Worm (Caenorhabditis elegans) whole organism, young adult: ENCODE data around the gene zipt-7.1.

Source experiments
- B0035.1 ChIP-seq: sonication (generic microtip); optimal IDR thresholded peaks from 2 replicates; lab custom pipeline; 2016; ENCODE audit warnings: missing genetic modification characterization, mild to moderate bottlenecking, missing compliant biosample characterization, missing genotype, missing genetic modification reagents
- C06A6.2 ChIP-seq: fragments of 200-800 bp; sonication (Bioruptor generic); conservative IDR thresholded peaks from 2 replicates; pipeline ENCODE4 v1.3.6; 2022; ENCODE audit warnings: missing genetic modification characterization, missing compliant biosample characterization
- D2030.7 ChIP-seq: fragments of 200-800 bp; sonication (Bioruptor generic); IDR thresholded peaks from 2 replicates; pipeline ENCODE4 v1.3.6; 2022; ENCODE audit warnings: missing genetic modification reagents, missing genetic modification characterization, missing compliant biosample characterization
- F22D6.2 ChIP-seq: sonication (generic microtip); optimal IDR thresholded peaks from 2 replicates; lab custom pipeline; 2016; ENCODE audit warnings: mild to moderate bottlenecking, missing genetic modification characterization, missing compliant biosample characterization
- F23B12.7 ChIP-seq: sonication (generic microtip); optimal IDR thresholded peaks from 2 replicates; lab custom pipeline; 2017; ENCODE audit warnings: missing genetic modification characterization, mild to moderate bottlenecking, missing compliant biosample characterization, antibody characterized with exemption, moderate library complexity; ENCODE audit not compliant: insufficient read depth
- F49E8.2 ChIP-seq: sonication (generic microtip); optimal IDR thresholded peaks from 3 replicates; lab custom pipeline; 2017; ENCODE audit warnings: missing genetic modification characterization, mild to moderate bottlenecking, missing compliant biosample characterization, antibody characterized with exemption, moderate library complexity; ENCODE audit not compliant: insufficient read depth
- F57A8.1 ChIP-seq: fragments of 200-800 bp; sonication (Bioruptor generic); optimal IDR thresholded peaks from 2 replicates; lab custom pipeline; 2018; ENCODE audit warnings: mild to moderate bottlenecking, missing genetic modification characterization, moderate library complexity, missing compliant biosample characterization
- K12H6.12 ChIP-seq: fragments of 200-800 bp; sonication (Bioruptor generic); optimal IDR thresholded peaks from 2 replicates; lab custom pipeline; 2018; ENCODE audit warnings: mild to moderate bottlenecking, missing genetic modification characterization, missing compliant biosample characterization
- T07F8.4 ChIP-seq: sonication (generic microtip); optimal IDR thresholded peaks from 2 replicates; lab custom pipeline; 2016; ENCODE audit warnings: mild to moderate bottlenecking, missing genetic modification characterization, moderate library complexity, missing compliant biosample characterization
- Y67H2A.10 ChIP-seq: fragments of 200-800 bp; sonication (Bioruptor generic); conservative IDR thresholded peaks from 2 replicates; pipeline ENCODE4 v1.3.6; 2022; ENCODE audit warnings: missing genetic modification reagents, missing genetic modification characterization, missing compliant biosample characterization
- Y79H2A.3 ChIP-seq: fragments of 200-800 bp; sonication (Bioruptor generic); conservative IDR thresholded peaks from 2 replicates; pipeline ENCODE4 v1.3.6; 2022; ENCODE audit warnings: missing genetic modification reagents, missing genetic modification characterization, missing compliant biosample characterization
- Y95B8A.8 ChIP-seq: fragments of 200-800 bp; sonication (Bioruptor generic); IDR thresholded peaks from 2 replicates; pipeline ENCODE4 v1.3.6; 2022; ENCODE audit warnings: missing genetic modification reagents, missing genetic modification characterization, missing compliant biosample characterization
- ZK185.1 ChIP-seq: sonication (generic microtip); optimal IDR thresholded peaks from 2 replicates; lab custom pipeline; 2016; ENCODE audit warnings: mild to moderate bottlenecking, missing genetic modification characterization, missing compliant biosample characterization; ENCODE audit not compliant: poor library complexity, severe bottlenecking
- ama-1 ChIP-seq, 3 experiments: fragments of 150-350 bp in 1 of 3; sonication (generic microtip) in 2 of 3; optimal IDR thresholded peaks; 2 replicates each; lab custom pipeline; 2014 to 2018; ENCODE audit warnings: missing biosample characterization in 2 of 3, missing genetic modification characterization in 2 of 3, missing genetic modification reagents in 2 of 3
- aptf-3 ChIP-seq: fragments of 200-800 bp; sonication (Bioruptor generic); IDR thresholded peaks from 2 replicates; pipeline ENCODE4 v1.3.6; 2022; ENCODE audit warnings: missing genetic modification characterization, missing compliant biosample characterization
- attf-3 ChIP-seq: fragments of 200-800 bp; sonication (Bioruptor generic); conservative IDR thresholded peaks from 2 replicates; pipeline ENCODE4 v1.3.6; 2022; ENCODE audit warnings: missing genetic modification reagents, missing genetic modification characterization, missing compliant biosample characterization
- dpl-1 ChIP-seq: fragments of 150-350 bp; optimal IDR thresholded peaks from 2 replicates; lab custom pipeline; 2014; ENCODE audit warnings: missing biosample characterization, missing genetic modification reagents, missing genetic modification characterization
- efl-1 ChIP-seq: fragments of 150-350 bp; optimal IDR thresholded peaks from 2 replicates; lab custom pipeline; 2014; ENCODE audit warnings: missing biosample characterization, missing genetic modification reagents, missing genetic modification characterization
- fkh-3 ChIP-seq: sonication (generic microtip); optimal IDR thresholded peaks from 2 replicates; lab custom pipeline; 2016; ENCODE audit warnings: mild to moderate bottlenecking, missing genetic modification characterization, missing compliant biosample characterization
- gei-17 ChIP-seq: fragments of 200-800 bp; sonication (Bioruptor generic); optimal IDR thresholded peaks from 2 replicates; lab custom pipeline; 2018; ENCODE audit warnings: mild to moderate bottlenecking, missing genetic modification characterization, missing compliant biosample characterization
- hmg-1.2 ChIP-seq: fragments of 200-800 bp; sonication (Bioruptor generic); IDR thresholded peaks from 2 replicates; pipeline ENCODE4 v1.3.6; 2022; ENCODE audit warnings: missing genetic modification reagents, missing genetic modification characterization, missing compliant biosample characterization
- hmg-20 ChIP-seq: fragments of 200-800 bp; sonication (Bioruptor generic); IDR thresholded peaks from 2 replicates; pipeline ENCODE4 v1.3.6; 2022; ENCODE audit warnings: missing genetic modification reagents, missing genetic modification characterization, missing compliant biosample characterization
- let-607 ChIP-seq, 2 experiments: fragments of 200-800 bp in 1 of 2; sonication (Bioruptor generic) in 1 of 2; sonication (generic microtip) in 1 of 2; optimal IDR thresholded peaks; 2 replicates each; lab custom pipeline; 2016 to 2018; ENCODE audit warnings: mild to moderate bottlenecking in 2 of 2, missing compliant biosample characterization in 2 of 2, missing genetic modification characterization in 2 of 2, moderate library complexity in 2 of 2, missing genotype in 1 of 2
- lsy-27 ChIP-seq: sonication (generic microtip); optimal IDR thresholded peaks from 2 replicates; lab custom pipeline; 2017; ENCODE audit warnings: missing genetic modification characterization, mild to moderate bottlenecking, missing compliant biosample characterization, antibody characterized with exemption, missing genotype, borderline replicate concordance; ENCODE audit not compliant: insufficient read depth
- madf-3 ChIP-seq: fragments of 200-800 bp; sonication (Bioruptor generic); IDR thresholded peaks from 2 replicates; pipeline ENCODE4 v1.3.6; 2022; ENCODE audit warnings: missing genetic modification reagents, missing genetic modification characterization, missing compliant biosample characterization
- madf-8 ChIP-seq: fragments of 200-800 bp; sonication (Bioruptor generic); conservative IDR thresholded peaks from 2 replicates; pipeline ENCODE4 v1.3.6; 2022; ENCODE audit warnings: missing genetic modification reagents, missing genetic modification characterization, missing compliant biosample characterization
- mcd-1 ChIP-seq: fragments of 200-800 bp; sonication (Bioruptor generic); IDR thresholded peaks from 2 replicates; pipeline ENCODE4 v1.3.6; 2022; ENCODE audit warnings: missing genetic modification reagents, missing genetic modification characterization, missing compliant biosample characterization
- mes-4 ChIP-seq: sonication (generic microtip); optimal IDR thresholded peaks from 2 replicates; lab custom pipeline; 2016; ENCODE audit warnings: missing genotype, missing genetic modification characterization, missing compliant biosample characterization
- nfya-1 ChIP-seq: sonication (generic microtip); optimal IDR thresholded peaks from 2 replicates; lab custom pipeline; 2017; ENCODE audit warnings: antibody characterized with exemption, missing compliant biosample characterization, missing genetic modification characterization, borderline replicate concordance; ENCODE audit not compliant: insufficient read depth
- nfyb-1 ChIP-seq: fragments of 200-800 bp; sonication (Bioruptor generic); IDR thresholded peaks from 2 replicates; pipeline ENCODE4 v1.3.6; 2022; ENCODE audit warnings: missing genetic modification reagents, missing genetic modification characterization, missing compliant biosample characterization
- nhr-80 ChIP-seq: sonication (generic microtip); optimal IDR thresholded peaks from 2 replicates; lab custom pipeline; 2016; ENCODE audit warnings: missing genetic modification characterization, missing compliant biosample characterization
- snpc-4 ChIP-seq, 5 experiments: fragments of 150-350 bp in 1 of 5; sonication (generic microtip) in 4 of 5; optimal IDR thresholded peaks; 2 replicates each; lab custom pipeline; 2014 to 2018; ENCODE audit warnings: missing genetic modification characterization in 5 of 5, missing biosample characterization in 3 of 5, antibody characterized with exemption in 2 of 5, mild to moderate bottlenecking in 2 of 5, missing compliant biosample characterization in 2 of 5, missing genotype in 2 of 5, moderate library complexity in 2 of 5, missing genetic modification reagents in 1 of 5
- somi-1 ChIP-seq: fragments of 200-800 bp; sonication (Bioruptor generic); optimal IDR thresholded peaks from 2 replicates; lab custom pipeline; 2018; ENCODE audit warnings: mild to moderate bottlenecking, missing genetic modification characterization, missing compliant biosample characterization
- sptf-2 ChIP-seq: fragments of 200-800 bp; sonication (Bioruptor generic); optimal IDR thresholded peaks from 2 replicates; lab custom pipeline; 2018; ENCODE audit warnings: mild to moderate bottlenecking, missing genetic modification characterization, missing compliant biosample characterization
- tbx-9 ChIP-seq: sonication (generic microtip); optimal IDR thresholded peaks from 2 replicates; lab custom pipeline; 2016; ENCODE audit warnings: borderline replicate concordance, missing genetic modification characterization, inconsistent platforms, missing compliant biosample characterization
- tlf-1 ChIP-seq: fragments of 200-800 bp; sonication (Bioruptor generic); optimal IDR thresholded peaks from 2 replicates; lab custom pipeline; 2018; ENCODE audit warnings: mild to moderate bottlenecking, missing genetic modification characterization, missing compliant biosample characterization
- zim-3 ChIP-seq: sonication (generic microtip); optimal IDR thresholded peaks from 2 replicates; lab custom pipeline; 2017; ENCODE audit warnings: mild to moderate bottlenecking, missing genetic modification characterization, moderate library complexity, missing compliant biosample characterization
- ztf-18 ChIP-seq: sonication (generic microtip); optimal IDR thresholded peaks from 2 replicates; lab custom pipeline; 2016; ENCODE audit warnings: missing genotype, mild to moderate bottlenecking, missing genetic modification characterization, missing compliant biosample characterization
- ztf-26 ChIP-seq: sonication (generic microtip); optimal IDR thresholded peaks from 2 replicates; lab custom pipeline; 2017; ENCODE audit warnings: missing genetic modification characterization, missing compliant biosample characterization

The zipt-7.1 gene

DNA sequence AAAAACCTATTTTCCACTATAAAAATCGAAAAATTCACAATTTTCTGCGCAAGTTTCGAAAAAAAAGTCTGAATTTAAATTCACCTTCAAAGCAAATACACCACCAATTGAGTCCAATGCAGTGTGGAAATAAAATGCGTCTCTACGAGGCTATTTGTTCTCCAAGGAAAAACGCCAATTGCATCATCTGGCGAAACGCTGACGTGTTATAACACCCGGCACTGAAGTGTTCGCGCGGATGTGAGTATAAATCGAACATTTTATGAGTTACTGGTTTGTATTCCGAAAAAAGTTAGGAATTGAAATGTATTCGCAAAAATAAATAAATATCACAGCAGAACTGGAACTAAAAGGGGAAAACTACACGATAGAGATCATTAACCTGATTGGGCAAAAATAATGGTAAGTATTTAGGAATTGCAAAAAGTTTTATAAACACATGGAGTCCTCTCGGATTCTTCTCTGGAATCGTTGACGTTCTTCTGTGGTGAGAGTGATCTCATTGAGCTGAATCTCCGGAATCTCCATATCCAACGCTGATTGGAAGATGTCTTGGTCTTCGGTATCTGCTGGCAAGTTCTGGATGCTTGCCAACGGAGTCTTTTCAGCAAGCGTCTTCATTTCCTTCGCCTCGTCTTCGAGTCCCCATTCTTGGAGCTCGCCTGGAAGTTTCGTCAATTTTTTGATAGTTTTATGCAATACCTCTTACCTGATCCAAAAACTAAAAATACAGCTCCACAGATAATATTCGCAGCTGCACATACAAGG lies at the start of gene zipt-7.1:
Gene zipt-7.1 (minus strand): TSS at position 232 of the 768 bp plus-strand sequence.
- TF ChIP-seq aptf-3 (GFP tag; lab: Robert Waterston, UW): no peak; the same call in 1 of the 2 replicates
- TF ChIP-seq nfyb-1 (GFP tag; lab: Robert Waterston, UW): 0 out of 2 replicates have a peak, but pooled peaks have one; percentile 28
- 0 out of 2 replicates have a peak, but pooled peaks have one; percentile 62 for TF ChIP-seq madf-3

DNA sequence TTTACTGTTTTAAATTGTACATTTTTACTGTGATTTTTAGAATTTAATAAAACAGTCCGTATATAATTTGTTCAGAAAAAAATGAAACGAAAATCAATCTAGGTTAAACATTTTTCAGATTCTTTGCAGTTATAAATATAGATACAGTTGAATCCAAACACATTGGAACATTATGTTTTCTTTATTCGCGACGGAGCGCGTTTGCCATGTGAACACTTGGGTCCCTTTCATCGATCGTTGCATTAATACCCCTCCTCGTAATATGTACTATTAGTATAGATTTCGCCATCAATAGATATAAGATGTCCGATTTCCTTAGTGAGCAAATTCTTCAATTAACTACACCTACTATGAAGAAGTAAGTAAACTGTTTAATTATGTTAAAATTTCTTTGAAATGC lies 47.1 kb upstream of the zipt-7.1 start, which contains the start of gene C49C3.8:
Gene C49C3.8 (plus strand): TSS at position 173 of the 400 bp plus-strand sequence.
- no peak for TF ChIP-seq Y79H2A.3 (GFP tag; lab: Robert Waterston, UW)
- no peak for TF ChIP-seq let-607 (tag; optimal IDR thresholded peaks at IDR 0.05; lab: Kevin White, UChicago)
- no peak for TF ChIP-seq hmg-1.2
- no peak for TF ChIP-seq C06A6.2 (GFP tag; lab: Robert Waterston, UW)
- TF ChIP-seq F22D6.2 (tag; lab: Kevin White, UChicago): no peak
- TF ChIP-seq F57A8.1 (GFP tag; lab: Kevin White, UChicago): no peak
- no peak for TF ChIP-seq Y95B8A.8 (GFP tag; lab: Robert Waterston, UW)

DNA sequence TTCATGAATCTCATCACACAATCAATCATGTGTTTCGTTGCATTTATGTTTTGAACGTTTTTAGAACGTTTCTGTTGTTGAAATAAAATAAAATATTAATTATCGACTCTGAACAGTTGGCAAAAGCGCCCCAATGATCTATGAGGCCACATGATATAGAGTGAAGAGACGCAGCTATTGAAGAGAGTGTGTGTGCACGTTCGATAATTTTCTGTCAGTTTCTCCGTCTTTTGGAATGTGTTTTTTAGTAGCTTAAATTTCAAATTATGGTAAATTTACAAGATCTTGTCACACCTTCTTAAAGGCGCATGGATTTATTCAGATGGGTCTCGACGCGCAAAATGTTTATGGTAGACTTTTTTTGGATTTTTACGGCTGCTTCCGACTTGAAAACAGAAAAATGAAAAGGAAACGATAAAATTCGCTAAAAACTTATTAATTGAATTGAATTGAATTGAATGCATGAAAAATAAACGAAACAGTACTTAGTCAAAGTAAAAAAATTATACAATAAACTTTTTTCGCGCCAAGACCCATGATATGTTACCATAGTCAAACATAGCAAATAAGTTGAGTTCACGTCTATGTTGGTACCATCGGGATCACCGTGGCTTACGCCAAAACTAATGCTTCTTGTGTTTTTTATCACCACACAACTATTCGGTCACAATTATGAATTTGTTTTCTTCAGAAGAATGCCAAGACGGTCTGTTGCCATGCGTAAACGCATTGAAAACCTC lies 45.8 kb upstream of the zipt-7.1 start, which contains the start of gene C49C3.15:
Gene C49C3.15 (plus strand): TSS at position 690 of the 740 bp plus-strand sequence.
- TF ChIP-seq hmg-1.2: peak; percentile 51; the same call in 1 of the 2 replicates
- no peak for TF ChIP-seq hmg-20 (GFP tag; lab: Robert Waterston, UW)
- no peak for TF ChIP-seq snpc-4 (GFP tag; optimal IDR thresholded peaks at IDR 0.05; lab: Kevin White, UChicago)
- peak in 1 of 4 experiments; percentile 52 for TF ChIP-seq snpc-4 (tag; optimal IDR thresholded peaks at IDR 0.05; lab: Kevin White, UChicago)
- no peak for TF ChIP-seq ama-1 (optimal IDR thresholded peaks at IDR 0.05; lab: Kevin White, UChicago)
- peak in 1 of 2 experiments; percentile 21 for TF ChIP-seq ama-1 (GFP tag; optimal IDR thresholded peaks at IDR 0.05; lab: Kevin White, UChicago)
- TF ChIP-seq K12H6.12 (tag; lab: Kevin White, UChicago): no peak
- no peak for TF ChIP-seq tlf-1 (GFP tag; lab: Kevin White, UChicago)
- no peak for TF ChIP-seq ZK185.1 (tag; lab: Kevin White, UChicago)
- no peak for TF ChIP-seq gei-17
- TF ChIP-seq dpl-1 (GFP tag; lab: Kevin White, UChicago): no peak
- TF ChIP-seq D2030.7: no peak
- TF ChIP-seq ztf-18 (tag; lab: Kevin White, UChicago): peak; percentile 13
- no peak for TF ChIP-seq Y79H2A.3 (GFP tag; lab: Robert Waterston, UW)
- TF ChIP-seq nfya-1: no peak
- no peak for TF ChIP-seq ztf-26
- no peak for TF ChIP-seq F49E8.2 (tag; lab: Kevin White, UChicago)
- no peak for TF ChIP-seq madf-8
- TF ChIP-seq B0035.1: no peak
- 0 out of 2 replicates have a peak, but pooled peaks have one; percentile 11 for TF ChIP-seq mcd-1
- no peak for TF ChIP-seq sptf-2
- no peak for TF ChIP-seq fkh-3
- TF ChIP-seq somi-1 (GFP tag; lab: Kevin White, UChicago): no peak
- no peak for TF ChIP-seq mes-4 (tag; lab: Kevin White, UChicago)
- no peak for TF ChIP-seq efl-1 (GFP tag; lab: Kevin White, UChicago)
- TF ChIP-seq F23B12.7: peak; percentile 20
- TF ChIP-seq T07F8.4 (tag; lab: Kevin White, UChicago): no peak
- TF ChIP-seq Y95B8A.8 (GFP tag; lab: Robert Waterston, UW): no peak
- no peak for TF ChIP-seq tbx-9 (tag; lab: Kevin White, UChicago)
- TF ChIP-seq zim-3 (tag; lab: Kevin White, UChicago): no peak
- peak; percentile 15 for TF ChIP-seq nhr-80 (tag; lab: Kevin White, UChicago)
- TF ChIP-seq lsy-27 (tag; lab: Kevin White, UChicago): no peak
- TF ChIP-seq attf-3 (GFP tag; lab: Robert Waterston, UW): no peak
- TF ChIP-seq Y67H2A.10: no peak
